Worm (Caenorhabditis elegans) whole organism, young adult: Measurements from ENCODE around the gene M02E1.3.

ENCODE experiments used
- cebp-1 ChIP-seq, 2 experiments: fragments of 200-800 bp in 1 of 2; sonication (Bioruptor generic) in 1 of 2; sonication (generic microtip) in 1 of 2; IDR thresholded peaks in 1 of 2; optimal IDR thresholded peaks in 1 of 2; 2 replicates each; pipeline versions ENCODE4 v1.3.6 to Lab custom; 2017 to 2022; ENCODE audit warnings: missing compliant biosample characterization in 2 of 2, missing genetic modification characterization in 2 of 2, mild to moderate bottlenecking in 1 of 2, missing genetic modification reagents in 1 of 2, moderate library complexity in 1 of 2
- ceh-58 ChIP-seq: fragments of 200-800 bp; sonication (Bioruptor generic); IDR thresholded peaks from 2 replicates; pipeline ENCODE4 v1.3.6; 2022; ENCODE audit warnings: missing genetic modification characterization, missing compliant biosample characterization
- him-1 ChIP-seq: sonication (generic microtip); optimal IDR thresholded peaks from 2 replicates; lab custom pipeline; 2016; ENCODE audit warnings: missing genotype, missing genetic modification reagents, missing genetic modification characterization, missing compliant biosample characterization
- snpc-4 ChIP-seq, 5 experiments: fragments of 150-350 bp in 1 of 5; sonication (generic microtip) in 4 of 5; optimal IDR thresholded peaks; 2 replicates each; lab custom pipeline; 2014 to 2018; ENCODE audit warnings: missing genetic modification characterization in 5 of 5, missing biosample characterization in 3 of 5, antibody characterized with exemption in 2 of 5, mild to moderate bottlenecking in 2 of 5, missing compliant biosample characterization in 2 of 5, missing genotype in 2 of 5, moderate library complexity in 2 of 5, missing genetic modification reagents in 1 of 5
- xnd-1 ChIP-seq: sonication (generic microtip); optimal IDR thresholded peaks from 2 replicates; lab custom pipeline; 2016; ENCODE audit warnings: missing genotype, missing genetic modification reagents, missing genetic modification characterization, missing compliant biosample characterization

DNA sequence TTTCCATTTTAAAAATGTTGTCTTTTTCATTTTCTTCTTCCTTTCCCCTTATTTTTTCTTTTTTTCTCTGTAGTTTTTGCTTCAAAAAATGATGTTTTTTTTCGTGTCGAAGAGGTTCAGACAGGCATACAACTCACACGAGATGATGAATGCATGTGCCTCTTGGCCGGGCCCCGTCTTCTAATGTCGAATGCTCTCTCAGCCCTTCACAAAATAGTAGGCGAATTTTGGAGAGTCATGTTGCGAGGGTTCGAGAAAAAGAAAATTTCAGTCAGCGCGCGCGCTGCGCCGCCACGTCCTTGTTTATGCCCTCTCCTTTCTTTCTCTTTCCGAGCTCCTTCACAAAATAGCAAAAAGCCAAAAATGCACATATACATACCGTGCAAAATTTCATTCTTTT, 1.7 kb downstream of the M02E1.3 start:
- TF ChIP-seq him-1 (tag; lab: Kevin White, UChicago) (no peak), snpc-4 (GFP tag; optimal IDR thresholded peaks at IDR 0.05; lab: Kevin White, UChicago) (no peak), snpc-4 (tag; optimal IDR thresholded peaks at IDR 0.05; lab: Kevin White, UChicago) (peak in 1 of 4 experiments; percentile 4), xnd-1 (tag; lab: Kevin White, UChicago) (no peak), ceh-58 (no peak), cebp-1 (GFP tag; IDR thresholded peaks at IDR 0.05; lab: Robert Waterston, UW) (no peak), cebp-1 (tag; optimal IDR thresholded peaks at IDR 0.05; lab: Kevin White, UChicago) (peak; percentile 66)
